Fruit fly (Drosophila melanogaster) whole organism, embryonic: ENCODE data around the gene Jhbp13.

ENCODE experiments used
- Antp ChIP-seq: fragments of 200-800 bp; sonication (Bioruptor generic); optimal IDR thresholded peaks from 3 replicates; lab custom pipeline; 2016; ENCODE audit warnings: missing biosample characterization, missing genetic modification characterization
- B-H1 ChIP-seq: fragments of 200-800 bp; sonication (Bioruptor generic); IDR thresholded peaks from 3 replicates; pipeline ENCODE4 v1.3.6; 2022; ENCODE audit warnings: missing biosample characterization, missing genetic modification characterization
- Bdp1 ChIP-seq: fragments of 200-800 bp; sonication (Bioruptor generic); optimal IDR thresholded peaks from 3 replicates; lab custom pipeline; 2016; ENCODE audit warnings: missing biosample characterization, missing genetic modification characterization
- Bteb2 ChIP-seq: fragments of 200-800 bp; sonication (Bioruptor generic); optimal IDR thresholded peaks from 2 replicates; lab custom pipeline; 2016; ENCODE audit warnings: missing biosample characterization, missing genetic modification characterization
- CG12071 ChIP-seq: fragments of 200-800 bp; sonication (Bioruptor generic); optimal IDR thresholded peaks from 3 replicates; lab custom pipeline; 2018; ENCODE audit warnings: missing biosample characterization, mild to moderate bottlenecking, missing genetic modification characterization
- CG12236 ChIP-seq: fragments of 200-800 bp; sonication (Bioruptor generic); optimal IDR thresholded peaks from 2 replicates; lab custom pipeline; 2016; ENCODE audit warnings: missing biosample characterization, missing genetic modification characterization
- CG13624 ChIP-seq: fragments of 200-800 bp; sonication (Bioruptor generic); optimal IDR thresholded peaks from 2 replicates; lab custom pipeline; 2016; ENCODE audit warnings: missing biosample characterization, missing genetic modification characterization
- CG15601 ChIP-seq: fragments of 200-800 bp; sonication (Bioruptor generic); optimal IDR thresholded peaks from 3 replicates; lab custom pipeline; 2019; ENCODE audit warnings: missing biosample characterization, mild to moderate bottlenecking, missing genetic modification characterization, moderate library complexity
- CG1603 ChIP-seq: fragments of 200-800 bp; sonication (Bioruptor generic); optimal IDR thresholded peaks from 2 replicates; lab custom pipeline; 2019; ENCODE audit warnings: missing biosample characterization, mild to moderate bottlenecking, missing genetic modification characterization, moderate library complexity
- CG16779 ChIP-seq: fragments of 200-800 bp; sonication (Bioruptor generic); IDR thresholded peaks from 2 replicates; pipeline ENCODE4 v1.3.6; 2022; ENCODE audit warnings: missing biosample characterization, missing genetic modification characterization
- CG1832 ChIP-seq: fragments of 200-800 bp; sonication (Bioruptor generic); optimal IDR thresholded peaks from 2 replicates; lab custom pipeline; 2017; ENCODE audit warnings: missing biosample characterization, mild to moderate bottlenecking, missing genetic modification characterization, inconsistent platforms
- CG18476 ChIP-seq: fragments of 200-800 bp; sonication (Bioruptor generic); optimal IDR thresholded peaks from 2 replicates; lab custom pipeline; 2016; ENCODE audit warnings: missing biosample characterization, mild to moderate bottlenecking, missing genetic modification characterization
- CG2116 ChIP-seq: fragments of 200-800 bp; sonication (Bioruptor generic); optimal IDR thresholded peaks from 3 replicates; lab custom pipeline; 2018; ENCODE audit warnings: missing biosample characterization, mild to moderate bottlenecking, missing genetic modification characterization
- CG30020 ChIP-seq: fragments of 200-800 bp; optimal IDR thresholded peaks from 2 replicates; lab custom pipeline; 2019; ENCODE audit warnings: missing biosample characterization, mild to moderate bottlenecking, missing genetic modification characterization, moderate library complexity
- CG3838 ChIP-seq: fragments of 200-800 bp; sonication (Bioruptor generic); optimal IDR thresholded peaks from 3 replicates; lab custom pipeline; 2016; ENCODE audit warnings: missing biosample characterization, missing genetic modification characterization
- CG6813 ChIP-seq: fragments of 200-800 bp; sonication (Bioruptor generic); optimal IDR thresholded peaks from 2 replicates; lab custom pipeline; 2017; ENCODE audit warnings: missing biosample characterization, missing genetic modification characterization, mild to moderate bottlenecking, moderate library complexity, missing genetic modification reagents
- CG7271 ChIP-seq: fragments of 200-800 bp; sonication (Bioruptor generic); optimal IDR thresholded peaks from 2 replicates; lab custom pipeline; 2018; ENCODE audit warnings: missing biosample characterization, mild to moderate bottlenecking, missing genetic modification characterization, moderate library complexity
- CG9609 ChIP-seq: fragments of 200-800 bp; sonication (Bioruptor generic); optimal IDR thresholded peaks from 3 replicates; lab custom pipeline; 2016; ENCODE audit warnings: missing biosample characterization, missing genetic modification characterization
- CoRest ChIP-seq: fragments of 200-800 bp; sonication (Bioruptor generic); optimal IDR thresholded peaks from 3 replicates; lab custom pipeline; 2018; ENCODE audit warnings: missing biosample characterization, mild to moderate bottlenecking, missing genetic modification characterization, moderate library complexity
- D19B ChIP-seq: fragments of 200-800 bp; sonication (Bioruptor generic); optimal IDR thresholded peaks from 2 replicates; lab custom pipeline; 2017; ENCODE audit warnings: missing biosample characterization, mild to moderate bottlenecking, missing genetic modification characterization
- Doc2 ChIP-seq: fragments of 200-800 bp; sonication (Bioruptor generic); IDR thresholded peaks from 2 replicates; pipeline ENCODE4 v1.3.6; 2022; ENCODE audit warnings: missing biosample characterization, missing genetic modification characterization
- Drgx ChIP-seq: fragments of 200-800 bp; sonication (Bioruptor generic); IDR thresholded peaks from 2 replicates; pipeline ENCODE4 v1.3.6; 2022; ENCODE audit warnings: missing biosample characterization, missing genetic modification characterization
- E2f2 ChIP-seq: fragments of 200-800 bp; sonication (Bioruptor generic); IDR thresholded peaks from 2 replicates; pipeline ENCODE4 v1.3.6; 2022; ENCODE audit warnings: missing biosample characterization, missing genetic modification characterization
- PHDP ChIP-seq: fragments of 200-800 bp; sonication (Bioruptor generic); optimal IDR thresholded peaks from 3 replicates; lab custom pipeline; 2018; ENCODE audit warnings: missing biosample characterization, mild to moderate bottlenecking, missing genetic modification characterization, moderate library complexity
- Sin3A ChIP-seq: fragments of >200 bp; optimal IDR thresholded peaks from 2 replicates; lab custom pipeline; 2018
- abd-A ChIP-seq: fragments of 200-800 bp; sonication (Bioruptor generic); optimal IDR thresholded peaks from 3 replicates; lab custom pipeline; 2019; ENCODE audit warnings: missing biosample characterization, mild to moderate bottlenecking, missing genetic modification characterization, moderate library complexity
- ac ChIP-seq: fragments of 200-800 bp; sonication (Bioruptor generic); optimal IDR thresholded peaks from 3 replicates; lab custom pipeline; 2017; ENCODE audit warnings: missing biosample characterization, mild to moderate bottlenecking, missing genetic modification characterization
- bigmax ChIP-seq: fragments of 200-800 bp; sonication (Bioruptor generic); optimal IDR thresholded peaks from 2 replicates; lab custom pipeline; 2018; ENCODE audit warnings: missing biosample characterization, mild to moderate bottlenecking, missing genetic modification characterization
- br ChIP-seq: fragments of >200 bp; optimal IDR thresholded peaks from 2 replicates; lab custom pipeline; 2017
- en ChIP-seq: fragments of 200-800 bp; sonication (Bioruptor generic); optimal IDR thresholded peaks from 2 replicates; lab custom pipeline; 2016; ENCODE audit warnings: missing biosample characterization, missing genetic modification characterization
- fd64A ChIP-seq: fragments of 200-800 bp; sonication (Bioruptor generic); optimal IDR thresholded peaks from 3 replicates; lab custom pipeline; 2018; ENCODE audit warnings: missing biosample characterization, mild to moderate bottlenecking, missing genetic modification characterization
- ftz-f1 ChIP-seq: fragments of 200-800 bp; sonication (Bioruptor generic); optimal IDR thresholded peaks from 2 replicates; lab custom pipeline; 2016; ENCODE audit warnings: missing biosample characterization, missing genetic modification characterization
- fu2 ChIP-seq: fragments of 200-800 bp; sonication (Bioruptor generic); optimal IDR thresholded peaks from 2 replicates; lab custom pipeline; 2016; ENCODE audit warnings: missing biosample characterization, missing genetic modification characterization
- gce ChIP-seq: fragments of 200-800 bp; sonication (Bioruptor generic); IDR thresholded peaks from 3 replicates; pipeline ENCODE4 v1.3.6; 2022; ENCODE audit warnings: missing biosample characterization, missing genetic modification characterization
- gsb ChIP-seq: fragments of 200-800 bp; sonication (Bioruptor generic); IDR thresholded peaks from 2 replicates; pipeline ENCODE4 v1.3.6; 2022; ENCODE audit warnings: missing biosample characterization, missing genetic modification characterization
- kah ChIP-seq: fragments of 200-800 bp; sonication (Bioruptor generic); optimal IDR thresholded peaks from 2 replicates; lab custom pipeline; 2018; ENCODE audit warnings: missing biosample characterization, mild to moderate bottlenecking, missing genetic modification characterization
- lab ChIP-seq: fragments of 200-800 bp; sonication (Bioruptor generic); optimal IDR thresholded peaks from 3 replicates; lab custom pipeline; 2017; ENCODE audit warnings: missing biosample characterization, missing genetic modification characterization, mild to moderate bottlenecking, moderate library complexity, missing genetic modification reagents
- lmd ChIP-seq: fragments of 200-800 bp; sonication (Bioruptor generic); IDR thresholded peaks from 2 replicates; pipeline ENCODE4 v1.3.6; 2022; ENCODE audit warnings: missing biosample characterization, missing genetic modification characterization
- maf-S ChIP-seq: fragments of 200-800 bp; sonication (Bioruptor generic); optimal IDR thresholded peaks from 2 replicates; lab custom pipeline; 2016; ENCODE audit warnings: missing biosample characterization, missing genetic modification characterization
- odd ChIP-seq: fragments of 200-800 bp; sonication (Bioruptor generic); optimal IDR thresholded peaks from 2 replicates; lab custom pipeline; 2017; ENCODE audit warnings: missing biosample characterization, mild to moderate bottlenecking, missing genetic modification characterization
- org-1 ChIP-seq: fragments of 200-800 bp; sonication (Bioruptor generic); optimal IDR thresholded peaks from 2 replicates; lab custom pipeline; 2017; ENCODE audit warnings: missing biosample characterization, missing genetic modification characterization
- pho ChIP-seq: fragments of 200-800 bp; sonication (Bioruptor generic); optimal IDR thresholded peaks from 2 replicates; lab custom pipeline; 2016; ENCODE audit warnings: missing biosample characterization, missing genetic modification characterization
- pnt ChIP-seq: fragments of 200-800 bp; sonication (Bioruptor generic); optimal IDR thresholded peaks from 3 replicates; lab custom pipeline; 2016; ENCODE audit warnings: missing biosample characterization, missing genetic modification characterization
- prd ChIP-seq, 3 experiments: fragments of >200 bp in 2 of 3; fragments of 200-800 bp in 1 of 3; sonication (Bioruptor generic) in 1 of 3; optimal IDR thresholded peaks in 2 of 3; IDR thresholded peaks in 1 of 3; 2 replicates in 2 of 3; 3 replicates in 1 of 3; pipeline versions ENCODE4 v1.3.6 to Lab custom; 2017 to 2022; ENCODE audit warnings: missing biosample characterization in 1 of 3, missing genetic modification characterization in 1 of 3
- psq ChIP-seq: fragments of 200-800 bp; sonication (Bioruptor generic); optimal IDR thresholded peaks from 2 replicates; lab custom pipeline; 2017; ENCODE audit warnings: missing biosample characterization, missing genetic modification characterization
- sens ChIP-seq: fragments of 200-800 bp; sonication (Bioruptor generic); peaks from one replicate; lab custom pipeline; 2016; ENCODE audit warnings: missing biosample characterization, missing genetic modification characterization
- sens-2 ChIP-seq: fragments of 200-800 bp; sonication (Bioruptor generic); IDR thresholded peaks from 2 replicates; pipeline ENCODE4 v1.3.6; 2022; ENCODE audit warnings: missing biosample characterization, missing genetic modification characterization
- seq ChIP-seq: fragments of 200-800 bp; sonication (Bioruptor generic); IDR thresholded peaks from 2 replicates; pipeline ENCODE4 v1.3.6; 2022; ENCODE audit warnings: missing biosample characterization, missing genetic modification characterization
- sqz ChIP-seq: fragments of 200-800 bp; sonication (Bioruptor generic); optimal IDR thresholded peaks from 3 replicates; lab custom pipeline; 2018; ENCODE audit warnings: missing biosample characterization, mild to moderate bottlenecking, missing genetic modification characterization
- sr ChIP-seq: fragments of 200-800 bp; sonication (Bioruptor generic); IDR thresholded peaks from 3 replicates; pipeline ENCODE4 v1.3.6; 2022; ENCODE audit warnings: missing biosample characterization, missing genetic modification characterization
- tgo ChIP-seq: fragments of 200-800 bp; sonication (Bioruptor generic); IDR thresholded peaks from 3 replicates; pipeline ENCODE4 v1.3.6; 2022; ENCODE audit warnings: missing biosample characterization, missing genetic modification characterization
- trh ChIP-seq: fragments of 200-800 bp; sonication (Bioruptor generic); optimal IDR thresholded peaks from 2 replicates; lab custom pipeline; 2016; ENCODE audit warnings: missing biosample characterization, missing genetic modification characterization
- usp ChIP-seq: fragments of >200 bp; optimal IDR thresholded peaks from 2 replicates; lab custom pipeline; 2017; ENCODE audit warnings: missing biosample characterization, missing genetic modification characterization

The Jhbp13 gene

dm6 chr2L:13205256-13205655 lies 34.5 kb upstream of the Jhbp13 start (continued):
- no peak for TF ChIP-seq usp (GFP tag; lab: Kevin White, UChicago)
- no peak for TF ChIP-seq CG1832 (GFP tag; lab: Kevin White, UChicago)
- no peak for TF ChIP-seq ac (GFP tag; lab: Kevin White, UChicago)
- TF ChIP-seq CG9609 (GFP tag; lab: Kevin White, UChicago), result no peak
- TF ChIP-seq sr, result 0 out of 3 replicates have a peak, but pooled peaks have one; percentile 64
- TF ChIP-seq B-H1 (GFP tag; lab: Robert Waterston, UW), result no peak; the same call in 2 of the 3 replicates
- no peak for TF ChIP-seq bigmax
- TF ChIP-seq E2f2, result no peak; the same call in 1 of the 2 replicates
- peak; percentile 26 for TF ChIP-seq kah
- TF ChIP-seq CG18476 (GFP tag; lab: Kevin White, UChicago), result no peak
- TF ChIP-seq CG12236 (GFP tag; lab: Kevin White, UChicago), result no peak
- no peak for TF ChIP-seq en (GFP tag; lab: Kevin White, UChicago)
- TF ChIP-seq CG7271 (tag; lab: Kevin White, UChicago), result no peak
- TF ChIP-seq tgo (GFP tag; lab: Robert Waterston, UW), result no peak
- no peak for TF ChIP-seq Bteb2 (GFP tag; lab: Kevin White, UChicago)
- peak; percentile 6 for TF ChIP-seq odd (GFP tag; lab: Kevin White, UChicago)
- TF ChIP-seq pnt (GFP tag; lab: Kevin White, UChicago), result no peak
- TF ChIP-seq CG6813 (GFP tag; lab: Kevin White, UChicago), result peak; percentile 57
- no peak for TF ChIP-seq lmd
- no peak for TF ChIP-seq maf-S
- TF ChIP-seq CG30020, result no peak
- peak; percentile 61 for TF ChIP-seq CG12071 (GFP tag; lab: Kevin White, UChicago)
- peak; percentile 6 for TF ChIP-seq org-1
- TF ChIP-seq seq (GFP tag; lab: Robert Waterston, UW), result no peak
- no peak for TF ChIP-seq CoRest
- TF ChIP-seq CG16779, result no peak
- TF ChIP-seq sens (GFP tag; lab: Kevin White, UChicago), result peak; percentile 57
- peak; percentile 29 for TF ChIP-seq PHDP (tag; lab: Kevin White, UChicago)
- no peak; the same call in 1 of the 2 replicates for TF ChIP-seq sens-2 (GFP tag; lab: Robert Waterston, UW)
- no peak for TF ChIP-seq Bdp1
- peak; percentile 70; the same call in 2 of the 3 replicates for TF ChIP-seq gce (GFP tag; lab: Robert Waterston, UW)
- TF ChIP-seq sqz (GFP tag; lab: Kevin White, UChicago), result no peak
- TF ChIP-seq CG15601 (tag; lab: Kevin White, UChicago), result peak; percentile 25
- peak; percentile 12 for TF ChIP-seq Antp
- peak; percentile 64 for TF ChIP-seq abd-A (tag; lab: Kevin White, UChicago)
- TF ChIP-seq fu2 (GFP tag; lab: Kevin White, UChicago), result no peak
- TF ChIP-seq Drgx (GFP tag; lab: Robert Waterston, UW), result peak; percentile 45; the same call in 1 of the 2 replicates
- no peak for TF ChIP-seq CG2116 (GFP tag; lab: Kevin White, UChicago)
- TF ChIP-seq Sin3A (lab: Kevin White, UChicago), result no peak
- no peak for TF ChIP-seq gsb (GFP tag; lab: Robert Waterston, UW)
- TF ChIP-seq psq (GFP tag; lab: Kevin White, UChicago), result no peak
- TF ChIP-seq Doc2, result no peak
- TF ChIP-seq D19B (GFP tag; lab: Kevin White, UChicago), result no peak
- no peak for TF ChIP-seq CG3838 (GFP tag; lab: Kevin White, UChicago)
- peak; percentile 5 for TF ChIP-seq fd64A (GFP tag; lab: Kevin White, UChicago)
- no peak for TF ChIP-seq br (lab: Kevin White, UChicago)
- TF ChIP-seq pho (GFP tag; lab: Kevin White, UChicago), result peak; percentile 64
- peak; percentile 23 for TF ChIP-seq CG13624 (GFP tag; lab: Kevin White, UChicago)
- TF ChIP-seq ftz-f1 (GFP tag; lab: Kevin White, UChicago), result peak; percentile 95
- no peak for TF ChIP-seq prd (optimal IDR thresholded peaks at IDR 0.05; lab: Kevin White, UChicago)
- TF ChIP-seq prd (GFP tag; IDR thresholded peaks at IDR 0.05; lab: Robert Waterston, UW), result no peak
- TF ChIP-seq trh (GFP tag; lab: Kevin White, UChicago), result no peak
- TF ChIP-seq lab, result peak; percentile 17
- peak; percentile 20 for TF ChIP-seq CG1603 (tag; lab: Kevin White, UChicago)
